Worm (Caenorhabditis elegans) whole organism, late embryonic: ENCODE results near the gene T24E12.13.

Source experiments
- F13H6.1 ChIP-seq: sonication (generic microtip); optimal IDR thresholded peaks from 2 replicates; lab custom pipeline; 2016; ENCODE audit warnings: missing genetic modification characterization, missing compliant biosample characterization
- ceh-19 ChIP-seq: fragments of 200-800 bp; sonication (Bioruptor generic); optimal IDR thresholded peaks from 2 replicates; lab custom pipeline; 2018; ENCODE audit warnings: mild to moderate bottlenecking, missing genetic modification characterization, missing compliant biosample characterization
- elt-2 ChIP-seq: sonication (generic microtip); optimal IDR thresholded peaks from 2 replicates; lab custom pipeline; 2016; ENCODE audit warnings: missing genetic modification reagents, missing genetic modification characterization, missing compliant biosample characterization
- fkh-10 ChIP-seq: fragments of 150-350 bp; optimal IDR thresholded peaks from 2 replicates; lab custom pipeline; 2014; ENCODE audit warnings: missing biosample characterization, missing genetic modification reagents, missing genetic modification characterization
- hlh-8 ChIP-seq: sonication (generic microtip); optimal IDR thresholded peaks from 2 replicates; lab custom pipeline; 2016; ENCODE audit warnings: missing genotype, missing genetic modification characterization, missing compliant biosample characterization
- nhr-11 ChIP-seq: fragments of 150-350 bp; optimal IDR thresholded peaks from 2 replicates; lab custom pipeline; 2014; ENCODE audit warnings: missing biosample characterization, missing genetic modification characterization
- pha-2 ChIP-seq: sonication (generic microtip); optimal IDR thresholded peaks from 2 replicates; lab custom pipeline; 2017; ENCODE audit warnings: mild to moderate bottlenecking, missing genetic modification characterization, missing compliant biosample characterization
- tbx-2 ChIP-seq: sonication (generic microtip); optimal IDR thresholded peaks from 2 replicates; lab custom pipeline; 2016; ENCODE audit warnings: missing genetic modification characterization, missing compliant biosample characterization

DNA sequence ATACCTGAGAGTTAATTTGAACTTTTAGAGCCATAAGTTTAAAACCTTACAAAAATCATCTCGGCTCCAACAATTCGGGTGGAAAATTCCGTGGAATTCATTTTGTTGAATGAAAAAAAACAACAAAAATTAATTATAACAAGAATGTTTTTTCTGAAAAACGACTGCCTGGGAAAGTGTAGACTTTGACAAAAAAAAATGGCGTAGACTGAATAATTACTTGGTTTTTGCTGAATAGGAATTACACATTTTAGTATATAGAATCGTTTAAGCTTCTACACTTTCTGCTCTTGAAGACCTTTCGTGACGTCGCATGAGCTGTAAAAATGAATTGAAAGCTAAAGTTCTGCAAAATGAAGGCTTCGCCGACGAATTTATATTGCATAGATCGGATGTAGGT lies 22.8 kb upstream of the T24E12.13 start, which contains the start of gene srx-112:
- TF ChIP-seq hlh-8 (no peak), nhr-11 (tag; lab: Kevin White, UChicago) (no peak), fkh-10 (no peak), tbx-2 (tag; lab: Kevin White, UChicago) (no peak), pha-2 (tag; lab: Kevin White, UChicago) (no peak), ceh-19 (GFP tag; lab: Kevin White, UChicago) (no peak), elt-2 (no peak), F13H6.1 (tag; lab: Kevin White, UChicago) (no peak)
